Worm (Caenorhabditis elegans) whole organism, midembryonic: ENCODE measurements around the gene F14E5.8.

Source experiments
- flt-1 ChIP-seq: fragments of 200-800 bp; sonication (Bioruptor generic); IDR thresholded peaks from 2 replicates; pipeline ENCODE4 v1.3.6; 2022; ENCODE audit warnings: missing genetic modification characterization, missing compliant biosample characterization
- klf-2 ChIP-seq: fragments of 200-800 bp; sonication (Bioruptor generic); conservative IDR thresholded peaks from 2 replicates; pipeline ENCODE4 v1.3.6; 2022; ENCODE audit warnings: missing genetic modification reagents, missing genetic modification characterization, missing compliant biosample characterization
- tab-1 ChIP-seq: fragments of 200-800 bp; sonication (Bioruptor generic); IDR thresholded peaks from 2 replicates; pipeline ENCODE4 v1.3.6; 2022; ENCODE audit warnings: missing genetic modification characterization, missing compliant biosample characterization
- ztf-23 ChIP-seq: fragments of 200-800 bp; sonication (Bioruptor generic); IDR thresholded peaks from 2 replicates; pipeline ENCODE4 v1.3.6; 2022; ENCODE audit warnings: missing genetic modification reagents, missing genetic modification characterization, missing compliant biosample characterization

- no peak for TF ChIP-seq ztf-23 (GFP tag; lab: Robert Waterston, UW)
- no peak for TF ChIP-seq klf-2 (GFP tag; lab: Robert Waterston, UW)
- no peak for TF ChIP-seq tab-1
- TF ChIP-seq flt-1 (GFP tag; lab: Robert Waterston, UW), result no peak
Measured at ce11 chrII:8411002-8411401, 8.9 kb upstream of the F14E5.8 start.
